Worm (Caenorhabditis elegans): ENCODE data around the gene lev-9.

- TF ChIP-seq pag-3 (tag; optimal IDR thresholded peaks at IDR 0.05; ENCODE audit: borderline replicate concordance, insufficient read depth) (no peak), unc-62 (GFP tag; optimal IDR thresholded peaks at IDR 0.05) (no peak), nhr-12 (tag; optimal IDR thresholded peaks at IDR 0.05) (no peak), irx-1 (tag; optimal IDR thresholded peaks at IDR 0.05) (no peak), lin-35 (GFP tag; optimal IDR thresholded peaks at IDR 0.05) (no peak), nhr-47 (tag; optimal IDR thresholded peaks at IDR 0.05) (no peak), elt-2 (tag; optimal IDR thresholded peaks at IDR 0.05) (no peak), ztf-4 (tag; optimal IDR thresholded peaks at IDR 0.05) (no peak), elt-3 (tag; optimal IDR thresholded peaks at IDR 0.05) (no peak), jun-1 (tag; optimal IDR thresholded peaks at IDR 0.05) (no peak), efl-3 (GFP tag; optimal IDR thresholded peaks at IDR 0.05) (no peak), aha-1 (tag; optimal IDR thresholded peaks at IDR 0.05) (no peak)
These were observed 43.7 kb downstream of the lev-9 start for ce11 chrX:6247869-6248268.

All from whole organism, L1 larva.